Worm (Caenorhabditis elegans) whole organism, late embryonic: Measurements from ENCODE around the gene T05H4.4.
A peak's percentile ranks its signal among the peaks of the same experiment; 100 is the strongest.

ENCODE experiments used
- K02D7.2 ChIP-seq: sonication (generic microtip); optimal IDR thresholded peaks from 2 replicates; lab custom pipeline; 2017; ENCODE audit warnings: mild to moderate bottlenecking, missing genetic modification characterization, missing compliant biosample characterization
- K09A11.1 ChIP-seq: sonication (generic microtip); optimal IDR thresholded peaks from 2 replicates; lab custom pipeline; 2017; ENCODE audit warnings: antibody characterized with exemption, mild to moderate bottlenecking, missing genetic modification characterization, missing compliant biosample characterization; ENCODE audit not compliant: insufficient read depth
- T23F11.4 ChIP-seq: fragments of 200-800 bp; sonication (Bioruptor generic); optimal IDR thresholded peaks from 2 replicates; lab custom pipeline; 2018; ENCODE audit warnings: mild to moderate bottlenecking, missing genetic modification characterization, missing compliant biosample characterization
- ama-1 ChIP-seq: fragments of 150-350 bp; optimal IDR thresholded peaks from 2 replicates; lab custom pipeline; 2014
- ceh-19 ChIP-seq: fragments of 200-800 bp; sonication (Bioruptor generic); optimal IDR thresholded peaks from 2 replicates; lab custom pipeline; 2018; ENCODE audit warnings: mild to moderate bottlenecking, missing genetic modification characterization, missing compliant biosample characterization
- ceh-22 ChIP-seq: sonication (generic microtip); optimal IDR thresholded peaks from 2 replicates; lab custom pipeline; 2017; ENCODE audit warnings: missing biosample characterization, missing genetic modification characterization
- ceh-30 ChIP-seq: fragments of 150-350 bp; optimal IDR thresholded peaks from 2 replicates; lab custom pipeline; 2014; ENCODE audit warnings: missing biosample characterization, missing genetic modification characterization
- ceh-31 ChIP-seq: sonication (generic microtip); optimal IDR thresholded peaks from 2 replicates; lab custom pipeline; 2016; ENCODE audit warnings: missing genetic modification characterization, missing compliant biosample characterization
- ceh-45 ChIP-seq: fragments of 200-800 bp; sonication (Bioruptor generic); IDR thresholded peaks from 2 replicates; pipeline ENCODE4 v1.3.6; 2022; ENCODE audit warnings: missing genetic modification reagents, missing genetic modification characterization, missing compliant biosample characterization
- ceh-48 ChIP-seq: sonication (generic microtip); optimal IDR thresholded peaks from 2 replicates; lab custom pipeline; 2016; ENCODE audit warnings: missing genetic modification characterization, inconsistent platforms, missing compliant biosample characterization
- ceh-9 ChIP-seq: sonication (generic microtip); optimal IDR thresholded peaks from 2 replicates; lab custom pipeline; 2016; ENCODE audit warnings: mild to moderate bottlenecking, missing genetic modification characterization, inconsistent platforms, missing compliant biosample characterization
- che-1 ChIP-seq: sonication (generic microtip); optimal IDR thresholded peaks from 2 replicates; lab custom pipeline; 2016; ENCODE audit warnings: mild to moderate bottlenecking, missing genetic modification characterization, missing compliant biosample characterization
- dmd-4 ChIP-seq: sonication (generic microtip); optimal IDR thresholded peaks from 2 replicates; lab custom pipeline; 2016; ENCODE audit warnings: borderline replicate concordance, missing genetic modification characterization, missing compliant biosample characterization
- elt-4 ChIP-seq: sonication (generic microtip); optimal IDR thresholded peaks from 2 replicates; lab custom pipeline; 2016; ENCODE audit warnings: missing genetic modification characterization, missing compliant biosample characterization
- fax-1 ChIP-seq: sonication (generic microtip); optimal IDR thresholded peaks from 2 replicates; lab custom pipeline; 2016; ENCODE audit warnings: missing genotype, missing genetic modification characterization, missing compliant biosample characterization
- fkh-10 ChIP-seq: fragments of 150-350 bp; optimal IDR thresholded peaks from 2 replicates; lab custom pipeline; 2014; ENCODE audit warnings: missing biosample characterization, missing genetic modification reagents, missing genetic modification characterization
- hlh-6 ChIP-seq: sonication (generic microtip); optimal IDR thresholded peaks from 2 replicates; lab custom pipeline; 2016; ENCODE audit warnings: missing genotype, missing genetic modification characterization, missing compliant biosample characterization
- lim-6 ChIP-seq: sonication (generic microtip); optimal IDR thresholded peaks from 2 replicates; lab custom pipeline; 2016; ENCODE audit warnings: missing genetic modification characterization, missing compliant biosample characterization
- lin-11 ChIP-seq: fragments of 200-800 bp; sonication (Bioruptor generic); optimal IDR thresholded peaks from 2 replicates; lab custom pipeline; 2018; ENCODE audit warnings: mild to moderate bottlenecking, missing genetic modification characterization, missing compliant biosample characterization
- odd-2 ChIP-seq: sonication (generic microtip); optimal IDR thresholded peaks from 2 replicates; lab custom pipeline; 2017; ENCODE audit warnings: antibody characterized with exemption, mild to moderate bottlenecking, missing genetic modification characterization, missing compliant biosample characterization
- pax-1 ChIP-seq: fragments of 150-350 bp; optimal IDR thresholded peaks from 2 replicates; lab custom pipeline; 2014; ENCODE audit warnings: missing biosample characterization, missing genetic modification characterization
- pha-4 ChIP-seq: fragments of 150-350 bp; optimal IDR thresholded peaks from 2 replicates; lab custom pipeline; 2018; ENCODE audit warnings: missing biosample characterization, missing genetic modification reagents, missing genetic modification characterization
- pqm-1 ChIP-seq: sonication (generic microtip); optimal IDR thresholded peaks from 2 replicates; lab custom pipeline; 2016; ENCODE audit warnings: missing genetic modification characterization, missing compliant biosample characterization
- ref-2 ChIP-seq: sonication (generic microtip); optimal IDR thresholded peaks from 2 replicates; lab custom pipeline; 2016; ENCODE audit warnings: missing genetic modification characterization, missing compliant biosample characterization
- sdc-2 ChIP-seq: sonication (generic microtip); optimal IDR thresholded peaks from 2 replicates; lab custom pipeline; 2016; ENCODE audit warnings: missing genotype, missing genetic modification characterization, missing compliant biosample characterization
- ttx-3 ChIP-seq: sonication (generic microtip); optimal IDR thresholded peaks from 2 replicates; lab custom pipeline; 2016; ENCODE audit warnings: missing genetic modification reagents, missing genetic modification characterization, missing compliant biosample characterization
- unc-3 ChIP-seq, 2 experiments: fragments of 200-800 bp in 1 of 2; sonication (Bioruptor generic) in 1 of 2; sonication (generic microtip) in 1 of 2; conservative IDR thresholded peaks in 1 of 2; optimal IDR thresholded peaks in 1 of 2; 2 replicates each; pipeline versions ENCODE4 v1.3.6 to Lab custom; 2016 to 2022; ENCODE audit warnings: missing compliant biosample characterization in 2 of 2, missing genetic modification characterization in 2 of 2, missing genetic modification reagents in 1 of 2
- unc-42 ChIP-seq: sonication (generic microtip); optimal IDR thresholded peaks from 2 replicates; lab custom pipeline; 2016; ENCODE audit warnings: missing genotype, missing genetic modification characterization, missing compliant biosample characterization
- unc-55 ChIP-seq: sonication (generic microtip); optimal IDR thresholded peaks from 2 replicates; lab custom pipeline; 2017; ENCODE audit warnings: missing biosample characterization, missing genetic modification reagents, missing genetic modification characterization
- unc-86 ChIP-seq: sonication (generic microtip); optimal IDR thresholded peaks from 2 replicates; lab custom pipeline; 2016; ENCODE audit warnings: missing genetic modification characterization, missing compliant biosample characterization
- ztf-16 ChIP-seq: sonication (generic microtip); optimal IDR thresholded peaks from 2 replicates; lab custom pipeline; 2017; ENCODE audit warnings: missing genetic modification characterization, missing compliant biosample characterization

Gene T05H4.4

ce11 chrV:6436332-6436731, 2.4 kb upstream of the T05H4.4 start, which contains the start of gene hpo-19:
Gene hpo-19, plus strand, starts transcription at chrV:6436645.
- no peak for TF ChIP-seq ceh-9 (tag; lab: Kevin White, UChicago)
- no peak for TF ChIP-seq fax-1 (tag; lab: Kevin White, UChicago)
- TF ChIP-seq unc-55 (GFP tag; lab: Kevin White, UChicago), result no peak
- TF ChIP-seq lim-6 (tag; lab: Kevin White, UChicago), result no peak
- no peak for TF ChIP-seq pqm-1

ce11 chrV:6441613-6442012, 2.9 kb downstream of the T05H4.4 start, which contains the start of gene T05H4.15:
Gene T05H4.15, minus strand, starts transcription at chrV:6441713.
- TF ChIP-seq odd-2 (tag; lab: Kevin White, UChicago), result no peak
- TF ChIP-seq ceh-45 (GFP tag; lab: Robert Waterston, UW), result no peak
- no peak for TF ChIP-seq ceh-31
- no peak for TF ChIP-seq ref-2 (tag; lab: Kevin White, UChicago)
- no peak for TF ChIP-seq ztf-16 (tag; lab: Kevin White, UChicago)
- no peak for TF ChIP-seq pax-1 (tag; lab: Kevin White, UChicago)

- no peak for TF ChIP-seq K02D7.2 (tag; lab: Kevin White, UChicago)
- no peak for TF ChIP-seq unc-86
- no peak for TF ChIP-seq elt-4 (tag; lab: Kevin White, UChicago)
- TF ChIP-seq ama-1 (lab: Kevin White, UChicago), result no peak
- TF ChIP-seq ceh-9 (tag; lab: Kevin White, UChicago), result no peak
- TF ChIP-seq fkh-10 (GFP tag; lab: Kevin White, UChicago), result no peak
- TF ChIP-seq unc-42, result no peak
- no peak for TF ChIP-seq dmd-4 (tag; lab: Kevin White, UChicago)
Observed at ce11 chrV:6442037-6442436, 3.3 kb downstream of the T05H4.4 start, which contains the start of gene T05H4.3. Gene T05H4.3, plus strand, starts transcription at chrV:6442337.

- TF ChIP-seq ceh-30 (tag; lab: Kevin White, UChicago) (no peak), unc-55 (GFP tag; lab: Kevin White, UChicago) (no peak), ttx-3 (no peak), ref-2 (tag; lab: Kevin White, UChicago) (no peak), lin-11 (tag; lab: Kevin White, UChicago) (no peak), hlh-6 (tag; lab: Kevin White, UChicago) (no peak), fkh-10 (GFP tag; lab: Kevin White, UChicago) (no peak), pha-4 (no peak), T23F11.4 (GFP tag; lab: Kevin White, UChicago) (no peak), lim-6 (tag; lab: Kevin White, UChicago) (no peak), K09A11.1 (tag; lab: Kevin White, UChicago) (no peak)
Observed at ce11 chrV:6448356-6448755, 9.7 kb downstream of the T05H4.4 start, which contains the start of gene fbxa-196. Gene fbxa-196, plus strand, starts transcription at chrV:6448656.

- TF ChIP-seq ceh-48 (tag; lab: Kevin White, UChicago), result peak; percentile 33
- no peak for TF ChIP-seq odd-2 (tag; lab: Kevin White, UChicago)
Observed at ce11 chrV:6450129-6451011, 11.7 kb downstream of the T05H4.4 start, which contains the start of gene acl-8. Gene acl-8, plus strand, starts transcription at chrV:6450870.

- TF ChIP-seq ama-1 (lab: Kevin White, UChicago), result no peak
- TF ChIP-seq che-1 (tag; lab: Kevin White, UChicago), result no peak
- TF ChIP-seq unc-3 (GFP tag; conservative IDR thresholded peaks at IDR 0.05; lab: Robert Waterston, UW), result no peak
- no peak for TF ChIP-seq unc-3 (tag; optimal IDR thresholded peaks at IDR 0.05; lab: Kevin White, UChicago)
- no peak for TF ChIP-seq fax-1 (tag; lab: Kevin White, UChicago)
- TF ChIP-seq sdc-2, result no peak
- no peak for TF ChIP-seq ceh-19 (GFP tag; lab: Kevin White, UChicago)
- TF ChIP-seq ceh-22, result no peak
Observed at ce11 chrV:6453122-6453521, 14.4 kb downstream of the T05H4.4 start, which contains the start of gene acl-9. Gene acl-9, plus strand, starts transcription at chrV:6453226.
